Fruit fly (Drosophila melanogaster) whole organism, embryonic: ENCODE measurements around the gene Cdc14.

Source experiments
- CG10959 ChIP-seq: fragments of 200-800 bp; sonication (Bioruptor generic); IDR thresholded peaks from 2 replicates; pipeline ENCODE4 v1.3.6; 2022; ENCODE audit warnings: missing biosample characterization, missing genetic modification characterization
- CG11398 ChIP-seq: fragments of 200-800 bp; sonication (Bioruptor generic); optimal IDR thresholded peaks from 2 replicates; lab custom pipeline; 2016; ENCODE audit warnings: missing biosample characterization, missing genetic modification characterization
- CG12744 ChIP-seq: fragments of 200-800 bp; sonication (Bioruptor generic); optimal IDR thresholded peaks from 2 replicates; lab custom pipeline; 2016; ENCODE audit warnings: missing biosample characterization, missing genetic modification characterization
- CG15269 ChIP-seq: fragments of 200-800 bp; sonication (Bioruptor generic); optimal IDR thresholded peaks from 2 replicates; lab custom pipeline; 2018; ENCODE audit warnings: missing biosample characterization, mild to moderate bottlenecking, missing genetic modification characterization, moderate library complexity
- CG15514 ChIP-seq: fragments of 200-800 bp; sonication (Bioruptor generic); optimal IDR thresholded peaks from 3 replicates; lab custom pipeline; 2017; ENCODE audit warnings: missing biosample characterization, missing genetic modification characterization, mild to moderate bottlenecking, moderate library complexity, missing genetic modification reagents
- CG1603 ChIP-seq: fragments of 200-800 bp; sonication (Bioruptor generic); optimal IDR thresholded peaks from 2 replicates; lab custom pipeline; 2019; ENCODE audit warnings: missing biosample characterization, mild to moderate bottlenecking, missing genetic modification characterization, moderate library complexity
- CG16779 ChIP-seq: fragments of 200-800 bp; sonication (Bioruptor generic); IDR thresholded peaks from 2 replicates; pipeline ENCODE4 v1.3.6; 2022; ENCODE audit warnings: missing biosample characterization, missing genetic modification characterization
- CG17328 ChIP-seq: fragments of 200-800 bp; sonication (Bioruptor generic); IDR thresholded peaks from 2 replicates; pipeline ENCODE4 v1.3.6; 2022; ENCODE audit warnings: missing biosample characterization, missing genetic modification characterization
- CG17568 ChIP-seq: fragments of 200-800 bp; sonication (Bioruptor generic); optimal IDR thresholded peaks from 2 replicates; lab custom pipeline; 2018; ENCODE audit warnings: missing biosample characterization, mild to moderate bottlenecking, missing genetic modification characterization, moderate library complexity
- CG2120 ChIP-seq: fragments of 200-800 bp; sonication (Bioruptor generic); optimal IDR thresholded peaks from 3 replicates; lab custom pipeline; 2016; ENCODE audit warnings: missing biosample characterization, missing genetic modification characterization
- CG32772 ChIP-seq: fragments of 200-800 bp; sonication (Bioruptor generic); IDR thresholded peaks from 2 replicates; pipeline ENCODE4 v1.3.6; 2022; ENCODE audit warnings: missing biosample characterization, missing genetic modification characterization
- CG3847 ChIP-seq: fragments of 200-800 bp; sonication (Bioruptor generic); IDR thresholded peaks from 2 replicates; pipeline ENCODE4 v1.3.6; 2022; ENCODE audit warnings: missing biosample characterization, missing genetic modification characterization
- CG9932 ChIP-seq: fragments of 200-800 bp; sonication (Bioruptor generic); IDR thresholded peaks from 2 replicates; pipeline ENCODE4 v1.3.6; 2022; ENCODE audit warnings: missing biosample characterization, missing genetic modification characterization
- Dip2 ChIP-seq: fragments of 200-800 bp; sonication (Bioruptor generic); IDR thresholded peaks from 2 replicates; pipeline ENCODE4 v1.3.6; 2022; ENCODE audit warnings: missing biosample characterization, missing genetic modification characterization
- Dll ChIP-seq: fragments of 200-800 bp; sonication (Bioruptor generic); IDR thresholded peaks from 4 replicates; pipeline ENCODE4 v1.3.6; 2022; ENCODE audit warnings: missing biosample characterization, missing genetic modification characterization; ENCODE audit not compliant: partially characterized antibody
- Doc3 ChIP-seq: fragments of 200-800 bp; sonication (Bioruptor generic); IDR thresholded peaks from 3 replicates; pipeline ENCODE4 v1.3.6; 2022; ENCODE audit warnings: missing biosample characterization, missing genetic modification characterization; ENCODE audit not compliant: partially characterized antibody
- E2f2 ChIP-seq: fragments of 200-800 bp; sonication (Bioruptor generic); IDR thresholded peaks from 2 replicates; pipeline ENCODE4 v1.3.6; 2022; ENCODE audit warnings: missing biosample characterization, missing genetic modification characterization
- ERR ChIP-seq: fragments of 200-800 bp; sonication (Bioruptor generic); optimal IDR thresholded peaks from 2 replicates; lab custom pipeline; 2016; ENCODE audit warnings: missing biosample characterization, missing genetic modification characterization
- Hmr ChIP-seq: fragments of 200-800 bp; sonication (Bioruptor generic); optimal IDR thresholded peaks from 3 replicates; lab custom pipeline; 2017; ENCODE audit warnings: mild to moderate bottlenecking, missing biosample characterization, missing genetic modification reagents, missing genetic modification characterization
- Hr3 ChIP-seq: fragments of 200-800 bp; sonication (Bioruptor generic); optimal IDR thresholded peaks from 3 replicates; lab custom pipeline; 2016; ENCODE audit warnings: missing biosample characterization, missing genetic modification characterization
- Hr51 ChIP-seq, 2 experiments: fragments of 200-800 bp; sonication (Bioruptor generic); optimal IDR thresholded peaks; 2 replicates in 1 of 2; 3 replicates in 1 of 2; lab custom pipeline; 2016 to 2018; ENCODE audit warnings: missing biosample characterization in 2 of 2, missing genetic modification characterization in 2 of 2, mild to moderate bottlenecking in 1 of 2, moderate library complexity in 1 of 2
- Med ChIP-seq: fragments of 200-800 bp; sonication (Bioruptor generic); peaks from one replicate; lab custom pipeline; 2016; ENCODE audit warnings: missing biosample characterization, missing genetic modification characterization, mild to moderate bottlenecking, inconsistent platforms, moderate library complexity
- Ptx1 ChIP-seq: fragments of 200-800 bp; sonication (Bioruptor generic); IDR thresholded peaks from 2 replicates; pipeline ENCODE4 v1.3.6; 2022; ENCODE audit warnings: missing biosample characterization, missing genetic modification characterization
- Sry-δ ChIP-seq: fragments of 200-800 bp; sonication (Bioruptor generic); optimal IDR thresholded peaks from 2 replicates; lab custom pipeline; 2016; ENCODE audit warnings: missing biosample characterization, missing genetic modification characterization
- Ssrp ChIP-seq: fragments of 200-800 bp; sonication (Bioruptor generic); optimal IDR thresholded peaks from 2 replicates; lab custom pipeline; 2018; ENCODE audit warnings: missing biosample characterization, mild to moderate bottlenecking, missing genetic modification characterization, moderate library complexity
- ab ChIP-seq: fragments of 200-800 bp; sonication (Bioruptor generic); optimal IDR thresholded peaks from 2 replicates; lab custom pipeline; 2016; ENCODE audit warnings: missing biosample characterization, missing genetic modification characterization
- bbx ChIP-seq: fragments of 200-800 bp; sonication (Bioruptor generic); IDR thresholded peaks from 2 replicates; pipeline ENCODE4 v1.3.6; 2022; ENCODE audit warnings: missing biosample characterization, missing genetic modification characterization; ENCODE audit not compliant: partially characterized antibody
- caup ChIP-seq: fragments of 200-800 bp; sonication (Bioruptor generic); optimal IDR thresholded peaks from 3 replicates; lab custom pipeline; 2017; ENCODE audit warnings: missing biosample characterization, mild to moderate bottlenecking, missing genetic modification characterization, moderate library complexity; ENCODE audit not compliant: severe bottlenecking
- disco-r ChIP-seq: fragments of 200-800 bp; sonication (Bioruptor generic); optimal IDR thresholded peaks from 2 replicates; lab custom pipeline; 2016; ENCODE audit warnings: missing biosample characterization, missing genetic modification characterization
- dmrt11E ChIP-seq: fragments of 200-800 bp; sonication (Bioruptor generic); optimal IDR thresholded peaks from 3 replicates; lab custom pipeline; 2018; ENCODE audit warnings: missing biosample characterization, mild to moderate bottlenecking, missing genetic modification characterization, moderate library complexity
- dmrt99B ChIP-seq: fragments of 200-800 bp; sonication (Bioruptor generic); optimal IDR thresholded peaks from 2 replicates; lab custom pipeline; 2018; ENCODE audit warnings: missing biosample characterization, mild to moderate bottlenecking, missing genetic modification characterization, moderate library complexity
- dysf ChIP-seq: fragments of 200-800 bp; sonication (Bioruptor generic); IDR thresholded peaks from 3 replicates; pipeline ENCODE4 v1.3.6; 2022; ENCODE audit warnings: missing biosample characterization, missing genetic modification characterization
- gem ChIP-seq: fragments of 200-800 bp; sonication (Bioruptor generic); optimal IDR thresholded peaks from 2 replicates; lab custom pipeline; 2019; ENCODE audit warnings: missing biosample characterization, mild to moderate bottlenecking, missing genetic modification characterization, moderate library complexity
- hkb ChIP-seq, 2 experiments: fragments of 200-800 bp in 1 of 2; fragments of >200 bp in 1 of 2; sonication (Bioruptor generic) in 1 of 2; IDR thresholded peaks in 1 of 2; optimal IDR thresholded peaks in 1 of 2; 2 replicates each; pipeline versions ENCODE4 v1.3.6 to Lab custom; 2017 to 2022; ENCODE audit warnings: missing biosample characterization in 1 of 2, missing genetic modification characterization in 1 of 2
- hth ChIP-seq: fragments of >200 bp; optimal IDR thresholded peaks from 2 replicates; lab custom pipeline; 2017; ENCODE audit warnings: inconsistent platforms
- lab ChIP-seq: fragments of 200-800 bp; sonication (Bioruptor generic); optimal IDR thresholded peaks from 3 replicates; lab custom pipeline; 2017; ENCODE audit warnings: missing biosample characterization, missing genetic modification characterization, mild to moderate bottlenecking, moderate library complexity, missing genetic modification reagents
- luna ChIP-seq: fragments of 200-800 bp; sonication (Bioruptor generic); optimal IDR thresholded peaks from 2 replicates; lab custom pipeline; 2016; ENCODE audit warnings: missing biosample characterization, missing genetic modification characterization
- maf-S ChIP-seq: fragments of 200-800 bp; sonication (Bioruptor generic); optimal IDR thresholded peaks from 2 replicates; lab custom pipeline; 2016; ENCODE audit warnings: missing biosample characterization, missing genetic modification characterization
- odd ChIP-seq: fragments of 200-800 bp; sonication (Bioruptor generic); optimal IDR thresholded peaks from 2 replicates; lab custom pipeline; 2017; ENCODE audit warnings: missing biosample characterization, mild to moderate bottlenecking, missing genetic modification characterization
- prd ChIP-seq, 3 experiments: fragments of >200 bp in 2 of 3; fragments of 200-800 bp in 1 of 3; sonication (Bioruptor generic) in 1 of 3; optimal IDR thresholded peaks in 2 of 3; IDR thresholded peaks in 1 of 3; 2 replicates in 2 of 3; 3 replicates in 1 of 3; pipeline versions ENCODE4 v1.3.6 to Lab custom; 2017 to 2022; ENCODE audit warnings: missing biosample characterization in 1 of 3, missing genetic modification characterization in 1 of 3
- psq ChIP-seq: fragments of 200-800 bp; sonication (Bioruptor generic); optimal IDR thresholded peaks from 2 replicates; lab custom pipeline; 2017; ENCODE audit warnings: missing biosample characterization, missing genetic modification characterization
- row ChIP-seq: fragments of 200-800 bp; sonication (Bioruptor generic); IDR thresholded peaks from 3 replicates; pipeline ENCODE4 v1.3.6; 2022; ENCODE audit warnings: missing biosample characterization, missing genetic modification characterization
- seq ChIP-seq: fragments of 200-800 bp; sonication (Bioruptor generic); IDR thresholded peaks from 2 replicates; pipeline ENCODE4 v1.3.6; 2022; ENCODE audit warnings: missing biosample characterization, missing genetic modification characterization
- slbo ChIP-seq: fragments of 200-800 bp; sonication (Bioruptor generic); IDR thresholded peaks from 2 replicates; pipeline ENCODE4 v1.3.6; 2022; ENCODE audit warnings: missing biosample characterization, missing genetic modification characterization
- sqz ChIP-seq: fragments of 200-800 bp; sonication (Bioruptor generic); optimal IDR thresholded peaks from 3 replicates; lab custom pipeline; 2018; ENCODE audit warnings: missing biosample characterization, mild to moderate bottlenecking, missing genetic modification characterization
- stwl ChIP-seq: fragments of 200-800 bp; sonication (Bioruptor generic); optimal IDR thresholded peaks from 3 replicates; lab custom pipeline; 2018; ENCODE audit warnings: missing biosample characterization, mild to moderate bottlenecking, missing genetic modification characterization, moderate library complexity
- sug ChIP-seq: fragments of 200-800 bp; optimal IDR thresholded peaks from 2 replicates; lab custom pipeline; 2019; ENCODE audit warnings: missing biosample characterization, mild to moderate bottlenecking, missing genetic modification characterization, moderate library complexity
- ttk ChIP-seq: fragments of 200-800 bp; sonication (Bioruptor generic); IDR thresholded peaks from 2 replicates; pipeline ENCODE4 v2.1.2; 2022; ENCODE audit warnings: missing biosample characterization, missing genetic modification characterization

Gene Cdc14

dm6 chr2L:7849472-7849871 is 39.0 kb upstream of the Cdc14 start (continued):
- TF ChIP-seq CG3847 (GFP tag; lab: Robert Waterston, UW) (no peak), maf-S (GFP tag; lab: Kevin White, UChicago) (no peak), CG15514 (GFP tag; lab: Kevin White, UChicago) (no peak), disco-r (GFP tag; lab: Kevin White, UChicago) (no peak), luna (GFP tag; lab: Kevin White, UChicago) (no peak), Hr3 (peak; percentile 20), sqz (GFP tag; lab: Kevin White, UChicago) (no peak), dmrt11E (tag; lab: Kevin White, UChicago) (no peak), Ssrp (tag; lab: Kevin White, UChicago) (peak; percentile 3)
- TF ChIP-seq, all 482 proteins: peak for 74

DNA sequence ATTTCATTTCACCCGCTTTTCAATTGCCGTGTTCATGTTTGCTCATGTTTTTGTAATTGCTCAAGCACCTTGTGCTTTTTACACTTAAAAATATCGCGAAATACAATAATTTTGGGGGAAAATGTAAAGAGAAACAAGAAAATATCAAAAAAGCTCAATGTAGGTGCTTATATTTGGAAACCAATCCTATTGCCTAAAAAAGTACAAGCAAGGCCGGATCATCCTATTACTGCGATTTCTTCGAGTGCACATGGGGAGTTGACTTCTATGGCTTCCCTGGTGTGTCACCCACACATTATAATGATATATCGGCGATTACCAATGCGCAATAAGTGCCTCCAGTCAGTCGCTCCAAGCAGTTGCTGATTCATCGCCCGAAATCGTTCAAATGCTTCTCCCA is 30.7 kb upstream of the Cdc14 start:
- TF ChIP-seq ERR (GFP tag; lab: Kevin White, UChicago) (no peak), CG9932 (GFP tag; lab: Robert Waterston, UW) (no peak), dmrt99B (tag; lab: Kevin White, UChicago) (peak; percentile 4), row (GFP tag; lab: Robert Waterston, UW) (peak; percentile 41; the same call in 1 of the 3 replicates), bbx (GFP tag; lab: Robert Waterston, UW) (no peak), seq (GFP tag; lab: Robert Waterston, UW) (no peak), CG3847 (GFP tag; lab: Robert Waterston, UW) (no peak), CG10959 (GFP tag; lab: Robert Waterston, UW) (no peak), ttk (GFP tag; lab: Robert Waterston, UW) (0 out of 2 replicates have a peak, but pooled peaks have one; percentile 22), lab (GFP tag; lab: Kevin White, UChicago) (peak; percentile 23), psq (GFP tag; lab: Kevin White, UChicago) (no peak), CG11398 (GFP tag; lab: Kevin White, UChicago) (no peak), stwl (tag; lab: Kevin White, UChicago) (no peak), gem (tag; lab: Kevin White, UChicago) (peak; percentile 24), CG2120 (peak; percentile 2), Ptx1 (0 out of 2 replicates have a peak, but pooled peaks have one; percentile 30), CG16779 (no peak), hkb (optimal IDR thresholded peaks at IDR 0.05; lab: Kevin White, UChicago) (no peak), hkb (GFP tag; IDR thresholded peaks at IDR 0.05; lab: Robert Waterston, UW) (no peak), Hmr (GFP tag; lab: Kevin White, UChicago) (peak; percentile 11), ab (GFP tag; lab: Kevin White, UChicago) (no peak), CG32772 (GFP tag; lab: Robert Waterston, UW) (0 out of 2 replicates have a peak, but pooled peaks have one; percentile 15), E2f2 (GFP tag; lab: Robert Waterston, UW) (no peak), Dip2 (GFP tag; lab: Robert Waterston, UW) (no peak), Med (GFP tag; lab: Kevin White, UChicago) (peak; percentile 72), Sry-δ (GFP tag; lab: Kevin White, UChicago) (no peak), CG1603 (tag; lab: Kevin White, UChicago) (no peak), Dll (no peak), dysf (GFP tag; lab: Robert Waterston, UW) (peak; percentile 26; the same call in 1 of the 3 replicates), disco-r (GFP tag; lab: Kevin White, UChicago) (no peak), Doc3 (no peak), odd (GFP tag; lab: Kevin White, UChicago) (no peak), prd (optimal IDR thresholded peaks at IDR 0.05; lab: Kevin White, UChicago) (no peak), prd (GFP tag; IDR thresholded peaks at IDR 0.05; lab: Robert Waterston, UW) (no peak), CG17568 (GFP tag; lab: Kevin White, UChicago) (no peak), CG15269 (tag; lab: Kevin White, UChicago) (peak; percentile 29), hth (lab: Kevin White, UChicago) (no peak), CG12744 (GFP tag; lab: Kevin White, UChicago) (no peak), CG17328 (0 out of 2 replicates have a peak, but pooled peaks have one; percentile 38), sug (no peak), slbo (GFP tag; lab: Robert Waterston, UW) (peak; percentile 44), caup (no peak), Hr51 (GFP tag; optimal IDR thresholded peaks at IDR 0.05; lab: Kevin White, UChicago) (peak in 1 of 2 experiments; percentile 12)
